Worm (Caenorhabditis elegans) whole organism, mixed stage, embryonic: ENCODE results near the gene F35F10.5.

ENCODE experiments used
- blmp-1 ChIP-seq: fragments of 150-350 bp; optimal IDR thresholded peaks from 2 replicates; lab custom pipeline; 2014; ENCODE audit warnings: missing biosample characterization, missing genetic modification characterization
- ceh-39 ChIP-seq: fragments of 150-350 bp; optimal IDR thresholded peaks from 2 replicates; lab custom pipeline; 2014; ENCODE audit warnings: missing biosample characterization, missing genetic modification characterization
- ceh-43 ChIP-seq: fragments of 200-800 bp; sonication (Bioruptor generic); optimal IDR thresholded peaks from 2 replicates; lab custom pipeline; 2018; ENCODE audit warnings: mild to moderate bottlenecking, missing genetic modification characterization, moderate library complexity, missing compliant biosample characterization
- ceh-83 ChIP-seq: fragments of 200-800 bp; sonication (Bioruptor generic); optimal IDR thresholded peaks from 2 replicates; lab custom pipeline; 2018; ENCODE audit warnings: mild to moderate bottlenecking, missing genetic modification characterization, missing compliant biosample characterization
- ces-1 ChIP-seq: fragments of 150-350 bp; optimal IDR thresholded peaks from 2 replicates; lab custom pipeline; 2014; ENCODE audit warnings: missing biosample characterization, missing genetic modification reagents, missing genetic modification characterization
- cnd-1 ChIP-seq: fragments of 200-800 bp; sonication (Bioruptor generic); optimal IDR thresholded peaks from 2 replicates; lab custom pipeline; 2018; ENCODE audit warnings: mild to moderate bottlenecking, missing genetic modification characterization, missing compliant biosample characterization
- drap-1 ChIP-seq: fragments of 200-800 bp; sonication (Bioruptor generic); optimal IDR thresholded peaks from 3 replicates; lab custom pipeline; 2018; ENCODE audit warnings: mild to moderate bottlenecking, missing genetic modification characterization, missing compliant biosample characterization
- elt-1 ChIP-seq: sonication (generic microtip); optimal IDR thresholded peaks from 2 replicates; lab custom pipeline; 2017; ENCODE audit warnings: missing genetic modification characterization, mild to moderate bottlenecking, missing compliant biosample characterization, antibody characterized with exemption, moderate library complexity, borderline replicate concordance; ENCODE audit not compliant: insufficient read depth
- elt-3 ChIP-seq: fragments of 150-350 bp; optimal IDR thresholded peaks from 2 replicates; lab custom pipeline; 2014; ENCODE audit warnings: missing biosample characterization, missing genetic modification characterization
- flh-1 ChIP-seq: fragments of 200-800 bp; sonication (Bioruptor generic); optimal IDR thresholded peaks from 2 replicates; lab custom pipeline; 2018; ENCODE audit warnings: mild to moderate bottlenecking, missing genetic modification characterization, moderate library complexity, missing compliant biosample characterization
- ham-2 ChIP-seq: fragments of 200-800 bp; sonication (Bioruptor generic); optimal IDR thresholded peaks from 2 replicates; lab custom pipeline; 2018; ENCODE audit warnings: mild to moderate bottlenecking, missing genetic modification characterization, missing compliant biosample characterization
- hlh-1 ChIP-seq: fragments of 150-350 bp; optimal IDR thresholded peaks from 2 replicates; lab custom pipeline; 2014; ENCODE audit warnings: missing biosample characterization, missing genetic modification reagents, missing genetic modification characterization
- lin-13 ChIP-seq: fragments of 150-350 bp; optimal IDR thresholded peaks from 2 replicates; lab custom pipeline; 2014; ENCODE audit warnings: missing biosample characterization, missing genetic modification characterization
- lin-32 ChIP-seq: fragments of 200-800 bp; sonication (Bioruptor generic); optimal IDR thresholded peaks from 2 replicates; lab custom pipeline; 2018; ENCODE audit warnings: mild to moderate bottlenecking, missing genetic modification characterization, missing compliant biosample characterization
- lsy-2 ChIP-seq: fragments of 150-350 bp; optimal IDR thresholded peaks from 2 replicates; lab custom pipeline; 2014; ENCODE audit warnings: missing biosample characterization, missing genetic modification characterization
- mab-5 ChIP-seq: fragments of 150-350 bp; optimal IDR thresholded peaks from 2 replicates; lab custom pipeline; 2014; ENCODE audit warnings: missing biosample characterization, missing genetic modification characterization
- mep-1 ChIP-seq: fragments of 150-350 bp; optimal IDR thresholded peaks from 2 replicates; lab custom pipeline; 2017; ENCODE audit warnings: missing biosample characterization, missing genetic modification reagents, missing genetic modification characterization, inconsistent platforms
- mls-2 ChIP-seq: sonication (generic microtip); optimal IDR thresholded peaks from 2 replicates; lab custom pipeline; 2016; ENCODE audit warnings: mild to moderate bottlenecking, missing genetic modification characterization, moderate library complexity, missing compliant biosample characterization
- nhr-12 ChIP-seq: fragments of 150-350 bp; optimal IDR thresholded peaks from 2 replicates; lab custom pipeline; 2014; ENCODE audit warnings: missing biosample characterization, missing genetic modification characterization
- nhr-2 ChIP-seq: fragments of 150-350 bp; optimal IDR thresholded peaks from 2 replicates; lab custom pipeline; 2014; ENCODE audit warnings: missing biosample characterization, missing genetic modification characterization
- nhr-237 ChIP-seq: fragments of 150-350 bp; optimal IDR thresholded peaks from 2 replicates; lab custom pipeline; 2014; ENCODE audit warnings: missing biosample characterization, missing genetic modification characterization
- nhr-28 ChIP-seq: fragments of 150-350 bp; optimal IDR thresholded peaks from 2 replicates; lab custom pipeline; 2014; ENCODE audit warnings: missing biosample characterization, missing genetic modification characterization
- nhr-76 ChIP-seq: sonication (generic microtip); optimal IDR thresholded peaks from 2 replicates; lab custom pipeline; 2017; ENCODE audit warnings: missing biosample characterization, missing genetic modification characterization
- sem-2 ChIP-seq: fragments of 200-800 bp; sonication (Bioruptor generic); optimal IDR thresholded peaks from 2 replicates; lab custom pipeline; 2018; ENCODE audit warnings: mild to moderate bottlenecking, missing genetic modification characterization, missing compliant biosample characterization
- sptf-1 ChIP-seq: sonication (generic microtip); optimal IDR thresholded peaks from 2 replicates; lab custom pipeline; 2017; ENCODE audit warnings: mild to moderate bottlenecking, missing genetic modification characterization, moderate library complexity, missing compliant biosample characterization
- tbx-8 ChIP-seq: fragments of 200-800 bp; sonication (Bioruptor generic); optimal IDR thresholded peaks from 2 replicates; lab custom pipeline; 2018; ENCODE audit warnings: mild to moderate bottlenecking, missing genetic modification characterization, moderate library complexity, missing compliant biosample characterization
- unc-120 ChIP-seq: sonication (generic microtip); optimal IDR thresholded peaks from 2 replicates; lab custom pipeline; 2017; ENCODE audit warnings: missing genetic modification characterization, missing compliant biosample characterization; ENCODE audit not compliant: poor library complexity, severe bottlenecking
- unc-39 ChIP-seq: fragments of 150-350 bp; optimal IDR thresholded peaks from 2 replicates; lab custom pipeline; 2014; ENCODE audit warnings: missing biosample characterization, missing genetic modification characterization
- unc-62 ChIP-seq: fragments of 150-350 bp; optimal IDR thresholded peaks from 2 replicates; lab custom pipeline; 2014; ENCODE audit warnings: missing biosample characterization, missing genetic modification reagents, missing genetic modification characterization
- zip-8 ChIP-seq: fragments of 150-350 bp; optimal IDR thresholded peaks from 2 replicates; lab custom pipeline; 2014; ENCODE audit warnings: missing biosample characterization, missing genetic modification characterization
- ztf-11 ChIP-seq: fragments of 150-350 bp; optimal IDR thresholded peaks from 2 replicates; lab custom pipeline; 2014; ENCODE audit warnings: missing biosample characterization, missing genetic modification characterization

F35F10.5 gene

ce11 chrV:3316108-3316507 is 31.4 kb downstream of the F35F10.5 start, which contains the start of gene F35F10.1:
TSS of gene F35F10.1 (plus strand) at chrV:3316307.
- TF ChIP-seq elt-3 (no peak), nhr-76 (no peak), nhr-28 (no peak), ceh-83 (no peak), ces-1 (GFP tag; lab: Kevin White, UChicago) (no peak)

ce11 chrV:3318975-3319374 is 34.2 kb downstream of the F35F10.5 start, which contains the start of gene F35F10.13:
TSS of gene F35F10.13 (minus strand) at chrV:3319075.
- TF ChIP-seq ceh-43 (GFP tag; lab: Kevin White, UChicago), result no peak
- TF ChIP-seq nhr-28, result no peak
- TF ChIP-seq unc-62, result no peak
- no peak for TF ChIP-seq cnd-1
- no peak for TF ChIP-seq zip-8
- TF ChIP-seq ztf-11 (tag; lab: Kevin White, UChicago), result no peak
- TF ChIP-seq mab-5 (tag; lab: Kevin White, UChicago), result no peak
- TF ChIP-seq drap-1 (GFP tag; lab: Kevin White, UChicago), result no peak
- TF ChIP-seq lin-32, result no peak
- no peak for TF ChIP-seq unc-39 (tag; lab: Kevin White, UChicago)
- no peak for TF ChIP-seq nhr-237
- no peak for TF ChIP-seq nhr-12

ce11 chrV:3320005-3320404 is 35.3 kb downstream of the F35F10.5 start, which contains the start of gene F35F10.14:
TSS of gene F35F10.14 (minus strand) at chrV:3320105.
- TF ChIP-seq unc-39 (tag; lab: Kevin White, UChicago), result no peak
- no peak for TF ChIP-seq flh-1
- no peak for TF ChIP-seq blmp-1 (tag; lab: Kevin White, UChicago)
- TF ChIP-seq mep-1 (tag; lab: Kevin White, UChicago), result no peak
- TF ChIP-seq ces-1 (GFP tag; lab: Kevin White, UChicago), result no peak
- no peak for TF ChIP-seq unc-120 (tag; lab: Kevin White, UChicago)
- no peak for TF ChIP-seq nhr-2
- no peak for TF ChIP-seq cnd-1
- TF ChIP-seq zip-8, result no peak
- TF ChIP-seq lin-32, result no peak
- TF ChIP-seq ceh-39, result no peak
- no peak for TF ChIP-seq ceh-83
- no peak for TF ChIP-seq sem-2
- TF ChIP-seq hlh-1 (tag; lab: Kevin White, UChicago), result no peak
- no peak for TF ChIP-seq ceh-43 (GFP tag; lab: Kevin White, UChicago)
- TF ChIP-seq tbx-8 (GFP tag; lab: Kevin White, UChicago), result no peak
- no peak for TF ChIP-seq lin-13 (tag; lab: Kevin White, UChicago)
- no peak for TF ChIP-seq drap-1 (GFP tag; lab: Kevin White, UChicago)

- TF ChIP-seq drap-1 (GFP tag; lab: Kevin White, UChicago), result no peak
- no peak for TF ChIP-seq lin-13 (tag; lab: Kevin White, UChicago)
- TF ChIP-seq zip-8, result no peak
- no peak for TF ChIP-seq flh-1
- no peak for TF ChIP-seq sptf-1
- no peak for TF ChIP-seq ceh-43 (GFP tag; lab: Kevin White, UChicago)
Measured at ce11 chrV:3320432-3320831, 35.7 kb downstream of the F35F10.5 start, which contains the start of gene C17B7.14. TSS of gene C17B7.14 (minus strand) at chrV:3320532.

ce11 chrV:3324178-3324577 is 39.4 kb downstream of the F35F10.5 start, which contains the start of gene C17B7.8:
TSS of gene C17B7.8 (minus strand) at chrV:3324278.
- no peak for TF ChIP-seq zip-8
- no peak for TF ChIP-seq ceh-43 (GFP tag; lab: Kevin White, UChicago)
- no peak for TF ChIP-seq mep-1 (tag; lab: Kevin White, UChicago)
- TF ChIP-seq cnd-1, result no peak

ce11 chrV:3332023-3332422 is 47.3 kb downstream of the F35F10.5 start, which contains the start of gene C17B7.9:
TSS of gene C17B7.9 (minus strand) at chrV:3332123.
- TF ChIP-seq unc-39 (tag; lab: Kevin White, UChicago) (no peak), nhr-237 (no peak), nhr-2 (no peak), nhr-12 (no peak), ham-2 (no peak), lin-32 (no peak), elt-1 (tag; lab: Kevin White, UChicago) (no peak), mls-2 (tag; lab: Kevin White, UChicago) (no peak), ceh-43 (GFP tag; lab: Kevin White, UChicago) (no peak), zip-8 (no peak), flh-1 (no peak), ztf-11 (tag; lab: Kevin White, UChicago) (no peak), ceh-83 (no peak), ceh-39 (no peak), drap-1 (GFP tag; lab: Kevin White, UChicago) (no peak), unc-62 (no peak), lsy-2 (tag; lab: Kevin White, UChicago) (no peak)
